Worm (Caenorhabditis elegans): ENCODE measurements around the gene acl-7.

acl-7 gene

DNA sequence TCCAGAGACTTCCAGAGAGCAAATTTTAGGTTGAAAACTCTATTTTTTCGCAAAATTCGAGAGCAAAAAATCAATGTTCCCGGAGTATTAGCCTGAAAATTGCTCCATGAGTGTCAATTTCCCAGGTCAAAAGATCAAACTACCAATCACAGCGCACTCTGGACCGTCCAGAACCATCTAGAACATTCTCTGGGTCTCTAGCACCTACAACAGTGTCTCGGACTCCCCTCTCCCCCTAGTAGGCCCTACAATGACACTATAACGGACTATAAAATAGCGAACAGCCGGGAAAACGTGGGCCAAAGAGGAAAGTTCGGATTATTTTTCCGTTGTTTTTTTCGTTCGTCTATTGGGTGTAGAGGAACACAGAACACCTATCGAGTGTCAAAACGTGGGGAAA, 16.9 kb downstream of the acl-7 start:
- peak; percentile 79 for TF ChIP-seq hsf-1 (GFP tag; IDR thresholded peaks at IDR 0.05)
- TF ChIP-seq K12H6.12 (tag; optimal IDR thresholded peaks at IDR 0.05) = no peak

DNA sequence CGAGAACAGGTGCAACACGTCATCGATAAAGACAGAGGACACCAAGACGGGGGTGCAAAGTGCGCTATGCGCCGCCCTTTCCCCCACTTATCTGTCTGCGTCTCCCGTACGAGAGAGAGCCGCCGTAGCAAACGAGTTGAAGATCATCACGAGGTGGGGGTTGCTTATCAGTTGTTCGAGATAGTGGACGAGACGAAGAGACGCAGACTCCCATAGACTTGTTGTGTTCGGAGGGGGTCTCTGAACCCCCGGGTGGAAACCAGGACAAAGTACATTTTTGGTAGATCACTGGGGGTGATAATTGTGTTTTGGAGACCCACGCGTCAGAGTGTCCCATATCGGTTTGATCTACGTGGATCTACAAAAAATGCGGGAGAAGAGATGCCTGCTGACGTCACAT, 17.4 kb downstream of the acl-7 start:
- TF ChIP-seq F33H1.4 (GFP tag; IDR thresholded peaks at IDR 0.05) = no peak
- TF ChIP-seq ztf-28 (GFP tag; IDR thresholded peaks at IDR 0.05) = no peak
- TF ChIP-seq ztf-26 (tag; optimal IDR thresholded peaks at IDR 0.05) = peak; percentile 89
- TF ChIP-seq die-1 (tag; optimal IDR thresholded peaks at IDR 0.05) = peak; percentile 32
- no peak for TF ChIP-seq ceh-79 (tag; optimal IDR thresholded peaks at IDR 0.05)
- no peak for TF ChIP-seq B0019.2 (GFP tag; conservative IDR thresholded peaks at IDR 0.05)
- TF ChIP-seq aptf-3 (GFP tag; IDR thresholded peaks at IDR 0.05) = no peak
- no peak for TF ChIP-seq attf-6 (GFP tag; IDR thresholded peaks at IDR 0.05)
- TF ChIP-seq lin-54 (GFP tag; optimal IDR thresholded peaks at IDR 0.05) = peak; percentile 61
- TF ChIP-seq aptf-2 (GFP tag; conservative IDR thresholded peaks at IDR 0.05) = no peak
- TF ChIP-seq Y53F4B.3 (GFP tag; IDR thresholded peaks at IDR 0.05) = no peak
- no peak for TF ChIP-seq T07F8.4 (tag; optimal IDR thresholded peaks at IDR 0.05)
- TF ChIP-seq nfya-2 (GFP tag; IDR thresholded peaks at IDR 0.05) = no peak
- no peak for TF ChIP-seq F10E7.11 (tag; optimal IDR thresholded peaks at IDR 0.05)
- TF ChIP-seq repo-1 (tag; optimal IDR thresholded peaks at IDR 0.05) = peak; percentile 45
- peak; percentile 78 for TF ChIP-seq ztf-6 (GFP tag; IDR thresholded peaks at IDR 0.05)
- TF ChIP-seq zfh-2 (GFP tag; conservative IDR thresholded peaks at IDR 0.05) = peak; percentile 91
- no peak for TF ChIP-seq madf-8 (GFP tag; conservative IDR thresholded peaks at IDR 0.05)
- no peak for TF ChIP-seq cebp-2 (GFP tag; IDR thresholded peaks at IDR 0.05)
- TF ChIP-seq rec-8 (tag; optimal IDR thresholded peaks at IDR 0.05) = no peak
- peak; percentile 91 for TF ChIP-seq hmg-1.2 (GFP tag; IDR thresholded peaks at IDR 0.05)
- TF ChIP-seq nhr-120 (GFP tag; IDR thresholded peaks at IDR 0.05) = no peak
- TF ChIP-seq atf-7 (tag; optimal IDR thresholded peaks at IDR 0.05) = peak; percentile 91
- TF ChIP-seq mxl-1 (tag; optimal IDR thresholded peaks at IDR 0.05) = no peak
- no peak for TF ChIP-seq lin-35 (GFP tag; optimal IDR thresholded peaks at IDR 0.05)
- TF ChIP-seq ztf-25 (GFP tag; IDR thresholded peaks at IDR 0.05) = no peak
- TF ChIP-seq lin-26 (GFP tag; IDR thresholded peaks at IDR 0.05) = peak; percentile 68
- TF ChIP-seq ekl-4 (GFP tag; IDR thresholded peaks at IDR 0.05) = peak; percentile 67; the same call in 1 of the 2 replicates
- peak; percentile 42; the same call in 1 of the 2 replicates for TF ChIP-seq hsf-1 (GFP tag; IDR thresholded peaks at IDR 0.05)
- TF ChIP-seq D2030.7 (GFP tag; IDR thresholded peaks at IDR 0.05) = no peak
- peak; percentile 71; the same call in 1 of the 2 replicates for TF ChIP-seq let-526 (GFP tag; IDR thresholded peaks at IDR 0.05)
- TF ChIP-seq snpc-1.1 (tag; optimal IDR thresholded peaks at IDR 0.05; ENCODE audit: insufficient read depth) = no peak
- TF ChIP-seq dox-1 (GFP tag; IDR thresholded peaks at IDR 0.05) = peak; percentile 89
- TF ChIP-seq cebp-1 (GFP tag; IDR thresholded peaks at IDR 0.05) = peak; percentile 52; the same call in 1 of the 2 replicates
- peak; percentile 87 for TF ChIP-seq cebp-1 (tag; optimal IDR thresholded peaks at IDR 0.05)
- no peak for TF ChIP-seq F49E8.2 (tag; optimal IDR thresholded peaks at IDR 0.05; ENCODE audit: insufficient read depth)
- TF ChIP-seq Y79H2A.3 (GFP tag; conservative IDR thresholded peaks at IDR 0.05) = no peak
- TF ChIP-seq nhr-80 (tag; optimal IDR thresholded peaks at IDR 0.05) = peak; percentile 90
- TF ChIP-seq madf-6 (GFP tag; IDR thresholded peaks at IDR 0.05) = no peak; the same call in 1 of the 2 replicates
- no peak for TF ChIP-seq dpff-1 (tag; optimal IDR thresholded peaks at IDR 0.05)
- no peak; the same call in 1 of the 2 replicates for TF ChIP-seq lir-1 (GFP tag; conservative IDR thresholded peaks at IDR 0.05)
- peak; percentile 55; the same call in 1 of the 2 replicates for TF ChIP-seq egrh-3 (GFP tag; IDR thresholded peaks at IDR 0.05)
- peak; percentile 67 for TF ChIP-seq tbp1 (GFP tag; optimal IDR thresholded peaks at IDR 0.05)
- TF ChIP-seq ztf-22 (GFP tag; optimal IDR thresholded peaks at IDR 0.05) = peak; percentile 86
- no peak for TF ChIP-seq snpc-4 (GFP tag; optimal IDR thresholded peaks at IDR 0.05)
- TF ChIP-seq snpc-4 (tag; optimal IDR thresholded peaks at IDR 0.05) = peak in 2 of 4 experiments; percentile 63 to 64
